Fruit fly (Drosophila melanogaster) whole organism, prepupa: ENCODE measurements around the gene CG31465.

Source experiments
- Blimp-1 ChIP-seq: fragments of 200-800 bp; sonication (Bioruptor generic); optimal IDR thresholded peaks from 3 replicates; lab custom pipeline; 2017; ENCODE audit warnings: missing biosample characterization, missing genetic modification characterization, mild to moderate bottlenecking, moderate library complexity, missing genetic modification reagents
- CG11902 ChIP-seq: fragments of 200-800 bp; sonication (Bioruptor generic); optimal IDR thresholded peaks from 3 replicates; lab custom pipeline; 2016; ENCODE audit warnings: missing biosample characterization, missing genetic modification characterization
- CG6854 ChIP-seq: fragments of 200-800 bp; sonication (Bioruptor generic); optimal IDR thresholded peaks from 2 replicates; lab custom pipeline; 2017; ENCODE audit warnings: missing biosample characterization, mild to moderate bottlenecking, missing genetic modification characterization
- dac ChIP-seq: fragments of 200-800 bp; sonication (Bioruptor generic); optimal IDR thresholded peaks from 2 replicates; lab custom pipeline; 2017; ENCODE audit warnings: missing biosample characterization, mild to moderate bottlenecking, missing genetic modification characterization
- dsx ChIP-seq: fragments of 200-800 bp; optimal IDR thresholded peaks from 3 replicates; lab custom pipeline; 2019; ENCODE audit warnings: missing biosample characterization, mild to moderate bottlenecking, missing genetic modification characterization, moderate library complexity; ENCODE audit not compliant: poor library complexity, severe bottlenecking
- fkh ChIP-seq: fragments of 200-800 bp; sonication (Bioruptor generic); optimal IDR thresholded peaks from 3 replicates; lab custom pipeline; 2017; ENCODE audit warnings: missing biosample characterization, mild to moderate bottlenecking, missing genetic modification characterization, moderate library complexity
- spab ChIP-seq: fragments of 200-800 bp; sonication (Bioruptor generic); optimal IDR thresholded peaks from 2 replicates; lab custom pipeline; 2017; ENCODE audit warnings: missing biosample characterization, mild to moderate bottlenecking, missing genetic modification characterization, missing genetic modification reagents

dm6 chr3R:21870158-21870971, 10.2 kb upstream of the CG31465 start, which contains the start of gene CG31431:
- TF ChIP-seq spab (GFP tag; lab: Kevin White, UChicago) (peak; percentile 77), fkh (peak; percentile 97), dac (GFP tag; lab: Kevin White, UChicago) (peak; percentile 30), CG6854 (GFP tag; lab: Kevin White, UChicago) (no peak), dsx (GFP tag; lab: Kevin White, UChicago) (peak; percentile 78), CG11902 (peak; percentile 63), Blimp-1 (GFP tag; lab: Kevin White, UChicago) (no peak)
